Fruit fly (Drosophila melanogaster): ENCODE measurements around the gene CG46509.
"Not testable (repeated sequence)": the region's sequence is repeated elsewhere in the genome, so short reads cannot be mapped to it uniquely, and the experiment has no call there.

DNA sequence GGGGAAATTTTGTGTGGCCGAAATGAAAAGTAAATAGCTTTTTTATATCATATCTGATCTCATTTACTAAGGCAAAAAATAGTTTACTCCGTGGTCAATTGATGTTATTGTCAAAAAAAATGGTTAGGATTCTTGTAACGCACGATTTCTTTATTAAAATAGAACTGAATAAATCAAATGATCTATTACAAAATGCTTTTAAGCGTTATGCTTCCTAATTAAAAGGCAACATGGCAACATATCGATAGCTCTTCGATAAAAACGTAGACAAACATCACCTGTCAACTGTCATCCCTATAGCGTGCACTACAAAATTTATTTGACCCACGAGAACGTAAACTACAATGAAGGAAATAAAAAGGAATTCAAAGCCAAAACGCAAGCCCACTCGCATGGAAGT, 4.8 kb downstream of the CG46509 start, which contains the start of gene CG46510:
- TF ChIP-seq Eip78C (GFP tag); fkh (GFP tag; optimal IDR thresholded peaks at IDR 0.05); Met (GFP tag; optimal IDR thresholded peaks at IDR 0.05); Lpt (GFP tag; optimal IDR thresholded peaks at IDR 0.05); Eip93F (GFP tag; optimal IDR thresholded peaks at IDR 0.05); Sox102F (GFP tag; optimal IDR thresholded peaks at IDR 0.05); CG34406 (GFP tag; optimal IDR thresholded peaks at IDR 0.05): not testable (repeated sequence)
